Fruit fly (Drosophila melanogaster) whole organism, embryonic: ENCODE results near the gene CG9706.

Experiments
- Aef1 ChIP-seq: fragments of 200-800 bp; sonication (Bioruptor generic); IDR thresholded peaks from 3 replicates; pipeline ENCODE4 v1.3.6; 2022; ENCODE audit warnings: missing biosample characterization, missing genetic modification characterization
- Atf3 ChIP-seq: fragments of 200-800 bp; sonication (Bioruptor generic); optimal IDR thresholded peaks from 3 replicates; lab custom pipeline; 2016; ENCODE audit warnings: missing biosample characterization, missing genetic modification characterization
- Bgb ChIP-seq: fragments of 200-800 bp; sonication (Bioruptor generic); IDR thresholded peaks from 2 replicates; pipeline ENCODE4 v1.3.6; 2022; ENCODE audit warnings: missing biosample characterization, missing genetic modification characterization; ENCODE audit not compliant: partially characterized antibody
- CG10366 ChIP-seq: fragments of 200-800 bp; sonication (Bioruptor generic); IDR thresholded peaks from 2 replicates; pipeline ENCODE4 v1.3.6; 2022; ENCODE audit warnings: missing biosample characterization, missing genetic modification characterization
- CG10654 ChIP-seq: fragments of 200-800 bp; sonication (Bioruptor generic); optimal IDR thresholded peaks from 2 replicates; lab custom pipeline; 2016; ENCODE audit warnings: missing biosample characterization, missing genetic modification characterization
- CG10979 ChIP-seq: fragments of 200-800 bp; sonication (Bioruptor generic); optimal IDR thresholded peaks from 2 replicates; lab custom pipeline; 2018; ENCODE audit warnings: missing biosample characterization, mild to moderate bottlenecking, missing genetic modification characterization, moderate library complexity
- CG11504 ChIP-seq: fragments of 200-800 bp; sonication (Bioruptor generic); optimal IDR thresholded peaks from 3 replicates; lab custom pipeline; 2019; ENCODE audit warnings: missing biosample characterization, mild to moderate bottlenecking, missing genetic modification characterization, moderate library complexity
- CG11695 ChIP-seq: fragments of 200-800 bp; sonication (Bioruptor generic); IDR thresholded peaks from 3 replicates; pipeline ENCODE4 v1.3.6; 2022; ENCODE audit warnings: missing biosample characterization, missing genetic modification characterization
- CG12155 ChIP-seq: fragments of 200-800 bp; sonication (Bioruptor generic); optimal IDR thresholded peaks from 3 replicates; lab custom pipeline; 2016; ENCODE audit warnings: missing biosample characterization, missing genetic modification characterization
- CG13894 ChIP-seq: fragments of 200-800 bp; sonication (Bioruptor generic); optimal IDR thresholded peaks from 3 replicates; lab custom pipeline; 2018; ENCODE audit warnings: missing biosample characterization, mild to moderate bottlenecking, missing genetic modification characterization, moderate library complexity
- CG14965 ChIP-seq: fragments of 200-800 bp; sonication (Bioruptor generic); optimal IDR thresholded peaks from 2 replicates; lab custom pipeline; 2016; ENCODE audit warnings: missing biosample characterization, missing genetic modification characterization, borderline replicate concordance
- CG16779 ChIP-seq: fragments of 200-800 bp; sonication (Bioruptor generic); IDR thresholded peaks from 2 replicates; pipeline ENCODE4 v1.3.6; 2022; ENCODE audit warnings: missing biosample characterization, missing genetic modification characterization
- CG18764 ChIP-seq: fragments of 200-800 bp; sonication (Bioruptor generic); optimal IDR thresholded peaks from 3 replicates; lab custom pipeline; 2016; ENCODE audit warnings: missing biosample characterization, missing genetic modification characterization
- CG2202 ChIP-seq: fragments of 200-800 bp; sonication (Bioruptor generic); optimal IDR thresholded peaks from 2 replicates; lab custom pipeline; 2018; ENCODE audit warnings: missing biosample characterization, mild to moderate bottlenecking, missing genetic modification characterization
- CG30020 ChIP-seq: fragments of 200-800 bp; optimal IDR thresholded peaks from 2 replicates; lab custom pipeline; 2019; ENCODE audit warnings: missing biosample characterization, mild to moderate bottlenecking, missing genetic modification characterization, moderate library complexity
- CG34422 ChIP-seq: fragments of 200-800 bp; sonication (Bioruptor generic); IDR thresholded peaks from 3 replicates; pipeline ENCODE4 v1.3.6; 2022; ENCODE audit warnings: missing biosample characterization, missing genetic modification characterization
- CG4282 ChIP-seq: fragments of 200-800 bp; sonication (Bioruptor generic); optimal IDR thresholded peaks from 2 replicates; lab custom pipeline; 2016; ENCODE audit warnings: missing biosample characterization, missing genetic modification characterization
- CG4404 ChIP-seq: fragments of 200-800 bp; sonication (Bioruptor generic); IDR thresholded peaks from 2 replicates; pipeline ENCODE4 v1.3.6; 2022; ENCODE audit warnings: missing biosample characterization, missing genetic modification characterization
- CG5953 ChIP-seq: fragments of 200-800 bp; sonication (Bioruptor generic); IDR thresholded peaks from 2 replicates; pipeline ENCODE4 v1.3.6; 2022; ENCODE audit warnings: missing biosample characterization, missing genetic modification characterization
- Dad ChIP-seq: fragments of 200-800 bp; sonication (Bioruptor generic); optimal IDR thresholded peaks from 3 replicates; lab custom pipeline; 2016; ENCODE audit warnings: missing biosample characterization, missing genetic modification characterization
- Dbx ChIP-seq: fragments of 200-800 bp; sonication (Bioruptor generic); IDR thresholded peaks from 3 replicates; pipeline ENCODE4 v1.3.6; 2022; ENCODE audit warnings: missing biosample characterization, missing genetic modification characterization
- Dfd ChIP-seq, 2 experiments: fragments of >200 bp; optimal IDR thresholded peaks; 2 replicates each; lab custom pipeline; 2017; ENCODE audit warnings: missing biosample characterization in 2 of 2, missing genetic modification characterization in 2 of 2
- Ets97D ChIP-seq: fragments of 200-800 bp; sonication (Bioruptor generic); optimal IDR thresholded peaks from 3 replicates; lab custom pipeline; 2016; ENCODE audit warnings: missing biosample characterization, missing genetic modification characterization
- HLH4C ChIP-seq: fragments of 200-800 bp; sonication (Bioruptor generic); IDR thresholded peaks from 3 replicates; pipeline ENCODE4 v1.3.6; 2022; ENCODE audit warnings: missing biosample characterization, missing genetic modification characterization; ENCODE audit not compliant: partially characterized antibody
- HmgD ChIP-seq: fragments of 200-800 bp; sonication (Bioruptor generic); optimal IDR thresholded peaks from 3 replicates; lab custom pipeline; 2016; ENCODE audit warnings: missing biosample characterization, missing genetic modification characterization
- Jarid2 ChIP-seq: fragments of 200-800 bp; sonication (Bioruptor generic); optimal IDR thresholded peaks from 3 replicates; lab custom pipeline; 2017; ENCODE audit warnings: mild to moderate bottlenecking, missing biosample characterization, missing genetic modification reagents, missing genetic modification characterization
- Lim3 ChIP-seq: fragments of 200-800 bp; sonication (Bioruptor generic); IDR thresholded peaks from 2 replicates; pipeline ENCODE4 v1.3.6; 2022; ENCODE audit warnings: missing biosample characterization, missing genetic modification characterization
- MTF-1 ChIP-seq: fragments of 200-800 bp; sonication (Bioruptor generic); optimal IDR thresholded peaks from 2 replicates; lab custom pipeline; 2018; ENCODE audit warnings: missing biosample characterization, mild to moderate bottlenecking, missing genetic modification characterization, borderline replicate concordance
- Mes4 ChIP-seq: fragments of 200-800 bp; sonication (Bioruptor generic); optimal IDR thresholded peaks from 2 replicates; lab custom pipeline; 2016; ENCODE audit warnings: missing biosample characterization, missing genetic modification characterization
- NC2β ChIP-seq: fragments of 200-800 bp; sonication (Bioruptor generic); optimal IDR thresholded peaks from 2 replicates; lab custom pipeline; 2016; ENCODE audit warnings: missing biosample characterization, missing genetic modification characterization
- Ravus ChIP-seq: fragments of 200-800 bp; sonication (Bioruptor generic); IDR thresholded peaks from 2 replicates; pipeline ENCODE4 v1.3.6; 2022; ENCODE audit warnings: missing biosample characterization, missing genetic modification characterization
- Stat92E ChIP-seq, 3 experiments: fragments of >200 bp in 2 of 3; fragments of 200-800 bp in 1 of 3; sonication (Bioruptor generic) in 1 of 3; optimal IDR thresholded peaks; 2 replicates each; lab custom pipeline; 2017 to 2019; ENCODE audit warnings: missing biosample characterization in 3 of 3, missing genetic modification characterization in 3 of 3, mild to moderate bottlenecking in 1 of 3, moderate library complexity in 1 of 3
- ap ChIP-seq: fragments of 200-800 bp; sonication (Bioruptor generic); IDR thresholded peaks from 2 replicates; pipeline ENCODE4 v1.3.6; 2022; ENCODE audit warnings: missing biosample characterization, missing genetic modification characterization
- ara ChIP-seq: fragments of 200-800 bp; sonication (Bioruptor generic); IDR thresholded peaks from 2 replicates; pipeline ENCODE4 v1.3.6; 2022; ENCODE audit warnings: missing biosample characterization, missing genetic modification characterization
- btn ChIP-seq: fragments of 200-800 bp; sonication (Bioruptor generic); optimal IDR thresholded peaks from 2 replicates; lab custom pipeline; 2016; ENCODE audit warnings: missing biosample characterization, missing genetic modification characterization
- cas ChIP-seq: fragments of 200-800 bp; sonication (Bioruptor generic); IDR thresholded peaks from 2 replicates; pipeline ENCODE4 v1.3.6; 2022; ENCODE audit warnings: missing biosample characterization, missing genetic modification characterization
- chn ChIP-seq: fragments of 200-800 bp; sonication (Bioruptor generic); optimal IDR thresholded peaks from 2 replicates; lab custom pipeline; 2016; ENCODE audit warnings: missing biosample characterization, missing genetic modification characterization
- ci ChIP-seq: fragments of 200-800 bp; sonication (Bioruptor generic); IDR thresholded peaks from 3 replicates; pipeline ENCODE4 v1.3.6; 2022; ENCODE audit warnings: missing biosample characterization, missing genetic modification characterization
- dati ChIP-seq: fragments of 200-800 bp; sonication (Bioruptor generic); IDR thresholded peaks from 2 replicates; pipeline ENCODE4 v1.3.6; 2022; ENCODE audit warnings: missing biosample characterization, missing genetic modification characterization
- dimm ChIP-seq: fragments of 200-800 bp; sonication (Bioruptor generic); IDR thresholded peaks from 2 replicates; pipeline ENCODE4 v1.3.6; 2022; ENCODE audit warnings: missing biosample characterization, missing genetic modification characterization
- ems ChIP-seq: fragments of 200-800 bp; sonication (Bioruptor generic); optimal IDR thresholded peaks from 3 replicates; lab custom pipeline; 2016; ENCODE audit warnings: missing biosample characterization, missing genetic modification characterization
- gfzf ChIP-seq: fragments of 200-800 bp; sonication (Bioruptor generic); optimal IDR thresholded peaks from 2 replicates; lab custom pipeline; 2016; ENCODE audit warnings: missing biosample characterization, mild to moderate bottlenecking, missing genetic modification characterization, moderate library complexity
- gsb-n ChIP-seq: fragments of 200-800 bp; sonication (Bioruptor generic); optimal IDR thresholded peaks from 3 replicates; lab custom pipeline; 2018; ENCODE audit warnings: missing biosample characterization, mild to moderate bottlenecking, missing genetic modification characterization
- kay ChIP-seq: fragments of 200-800 bp; sonication (Bioruptor generic); optimal IDR thresholded peaks from 2 replicates; lab custom pipeline; 2016; ENCODE audit warnings: missing biosample characterization, missing genetic modification characterization
- mld ChIP-seq: fragments of 200-800 bp; sonication (Bioruptor generic); IDR thresholded peaks from 3 replicates; pipeline ENCODE4 v1.3.6; 2022; ENCODE audit warnings: missing biosample characterization, missing genetic modification characterization; ENCODE audit not compliant: partially characterized antibody
- nom ChIP-seq: fragments of 200-800 bp; sonication (Bioruptor generic); optimal IDR thresholded peaks from 2 replicates; lab custom pipeline; 2017; ENCODE audit warnings: missing biosample characterization, missing genetic modification characterization, mild to moderate bottlenecking, moderate library complexity, missing genetic modification reagents
- pita ChIP-seq: fragments of 200-800 bp; sonication (Bioruptor generic); optimal IDR thresholded peaks from 2 replicates; lab custom pipeline; 2017; ENCODE audit warnings: missing biosample characterization, mild to moderate bottlenecking, missing genetic modification characterization
- psq ChIP-seq: fragments of 200-800 bp; sonication (Bioruptor generic); optimal IDR thresholded peaks from 2 replicates; lab custom pipeline; 2017; ENCODE audit warnings: missing biosample characterization, missing genetic modification characterization
- salm ChIP-seq: fragments of 200-800 bp; sonication (Bioruptor generic); optimal IDR thresholded peaks from 2 replicates; lab custom pipeline; 2018; ENCODE audit warnings: missing biosample characterization, mild to moderate bottlenecking, missing genetic modification characterization
- schlank ChIP-seq: fragments of 200-800 bp; sonication (Bioruptor generic); optimal IDR thresholded peaks from 2 replicates; lab custom pipeline; 2018; ENCODE audit warnings: missing biosample characterization, mild to moderate bottlenecking, missing genetic modification characterization
- tio ChIP-seq: fragments of 200-800 bp; sonication (Bioruptor generic); optimal IDR thresholded peaks from 2 replicates; lab custom pipeline; 2017; ENCODE audit warnings: missing biosample characterization, missing genetic modification characterization, inconsistent platforms
- unc-4 ChIP-seq: fragments of 200-800 bp; sonication (Bioruptor generic); IDR thresholded peaks from 2 replicates; pipeline ENCODE4 v1.3.6; 2022; ENCODE audit warnings: missing biosample characterization, missing genetic modification characterization; ENCODE audit not compliant: partially characterized antibody

Gene CG9706

dm6 chr3L:16808139-16808538 is 25.3 kb downstream of the CG9706 start (continued):
- TF ChIP-seq CG18764 (GFP tag; lab: Kevin White, UChicago) (no peak), psq (no peak), gfzf (peak; percentile 97), NC2β (GFP tag; lab: Kevin White, UChicago) (peak; percentile 27), chn (GFP tag; lab: Kevin White, UChicago) (no peak), CG4282 (GFP tag; lab: Kevin White, UChicago) (no peak), CG2202 (tag; lab: Kevin White, UChicago) (no peak), Jarid2 (no peak), Dfd (GFP tag; optimal IDR thresholded peaks at IDR 0.05; lab: Kevin White, UChicago) (no peak), CG30020 (tag; lab: Kevin White, UChicago) (peak; percentile 24), CG16779 (GFP tag; lab: Robert Waterston, UW) (no peak), nom (GFP tag; lab: Kevin White, UChicago) (no peak), kay (GFP tag; lab: Kevin White, UChicago) (peak; percentile 40), MTF-1 (GFP tag; lab: Kevin White, UChicago) (no peak), CG10366 (no peak), CG14965 (no peak), HLH4C (GFP tag; lab: Robert Waterston, UW) (no peak), cas (GFP tag; lab: Robert Waterston, UW) (no peak), schlank (tag; lab: Kevin White, UChicago) (no peak), CG12155 (GFP tag; lab: Kevin White, UChicago) (no peak), CG4404 (no peak), btn (GFP tag; lab: Kevin White, UChicago) (no peak), ara (GFP tag; lab: Robert Waterston, UW) (peak; percentile 11; the same call in 1 of the 2 replicates), Dbx (GFP tag; lab: Robert Waterston, UW) (no peak; the same call in 2 of the 3 replicates), mld (GFP tag; lab: Robert Waterston, UW) (no peak), Mes4 (GFP tag; lab: Kevin White, UChicago) (no peak), CG10979 (tag; lab: Kevin White, UChicago) (no peak), CG34422 (peak; percentile 78; the same call in 1 of the 3 replicates), dati (GFP tag; lab: Robert Waterston, UW) (no peak), gsb-n (tag; lab: Kevin White, UChicago) (peak; percentile 59), CG10654 (GFP tag; lab: Kevin White, UChicago) (no peak), ci (GFP tag; lab: Robert Waterston, UW) (no peak), Lim3 (GFP tag; lab: Robert Waterston, UW) (no peak), ap (GFP tag; lab: Robert Waterston, UW) (no peak), Ravus (GFP tag; lab: Robert Waterston, UW) (no peak), Atf3 (GFP tag; lab: Kevin White, UChicago) (no peak), dimm (GFP tag; lab: Robert Waterston, UW) (no peak), CG11695 (GFP tag; lab: Robert Waterston, UW) (no peak), pita (GFP tag; lab: Kevin White, UChicago) (no peak), Ets97D (peak; percentile 89), ems (GFP tag; lab: Kevin White, UChicago) (no peak), CG5953 (no peak), Dad (GFP tag; lab: Kevin White, UChicago) (peak; percentile 4), Aef1 (GFP tag; lab: Robert Waterston, UW) (peak; percentile 19; the same call in 1 of the 3 replicates), HmgD (peak; percentile 54), CG13894 (tag; lab: Kevin White, UChicago) (peak; percentile 30), CG11504 (tag; lab: Kevin White, UChicago) (peak; percentile 48), Stat92E (GFP tag; optimal IDR thresholded peaks at IDR 0.05; lab: Kevin White, UChicago) (peak in 1 of 3 experiments; percentile 29), unc-4 (no peak), Bgb (GFP tag; lab: Robert Waterston, UW) (peak; percentile 55), salm (tag; lab: Kevin White, UChicago) (no peak), tio (GFP tag; lab: Kevin White, UChicago) (no peak)
